Fruit fly (Drosophila melanogaster) whole organism, prepupa: ENCODE data around the gene ric8a.

Experiments
- Blimp-1 ChIP-seq: fragments of 200-800 bp; sonication (Bioruptor generic); optimal IDR thresholded peaks from 3 replicates; lab custom pipeline; 2017; ENCODE audit warnings: missing biosample characterization, missing genetic modification characterization, mild to moderate bottlenecking, moderate library complexity, missing genetic modification reagents
- CG11902 ChIP-seq: fragments of 200-800 bp; sonication (Bioruptor generic); optimal IDR thresholded peaks from 3 replicates; lab custom pipeline; 2016; ENCODE audit warnings: missing biosample characterization, missing genetic modification characterization
- CG15336 ChIP-seq: fragments of 200-800 bp; sonication (Bioruptor generic); IDR thresholded peaks from 2 replicates; pipeline ENCODE4 v1.3.6; 2022; ENCODE audit warnings: missing biosample characterization, missing genetic modification characterization
- CG1621 ChIP-seq: fragments of 200-800 bp; sonication (Bioruptor generic); optimal IDR thresholded peaks from 3 replicates; lab custom pipeline; 2018; ENCODE audit warnings: missing biosample characterization, mild to moderate bottlenecking, missing genetic modification characterization
- CG16779 ChIP-seq: fragments of 200-800 bp; sonication (Bioruptor generic); optimal IDR thresholded peaks from 3 replicates; lab custom pipeline; 2017; ENCODE audit warnings: missing biosample characterization, mild to moderate bottlenecking, missing genetic modification characterization
- CG3032 ChIP-seq: fragments of 200-800 bp; optimal IDR thresholded peaks from 2 replicates; lab custom pipeline; 2019; ENCODE audit warnings: missing biosample characterization, mild to moderate bottlenecking, missing genetic modification characterization, moderate library complexity
- CG32006 ChIP-seq: fragments of 200-800 bp; sonication (Bioruptor generic); optimal IDR thresholded peaks from 3 replicates; lab custom pipeline; 2017; ENCODE audit warnings: missing biosample characterization, mild to moderate bottlenecking, missing genetic modification characterization
- CG34406 ChIP-seq: fragments of 200-800 bp; sonication (Bioruptor generic); optimal IDR thresholded peaks from 3 replicates; lab custom pipeline; 2016; ENCODE audit warnings: missing biosample characterization, missing genetic modification characterization
- CG3919 ChIP-seq: fragments of 200-800 bp; sonication (Bioruptor generic); optimal IDR thresholded peaks from 3 replicates; lab custom pipeline; 2016; ENCODE audit warnings: missing biosample characterization, missing genetic modification characterization
- CG6163 ChIP-seq: fragments of 200-800 bp; sonication (Bioruptor generic); IDR thresholded peaks from 3 replicates; pipeline ENCODE4 v1.3.6; 2022; ENCODE audit warnings: missing biosample characterization, missing genetic modification characterization
- CG6808 ChIP-seq: fragments of 200-800 bp; sonication (Bioruptor generic); optimal IDR thresholded peaks from 3 replicates; lab custom pipeline; 2017; ENCODE audit warnings: missing biosample characterization, missing genetic modification characterization, mild to moderate bottlenecking, moderate library complexity, missing genetic modification reagents
- CG6854 ChIP-seq: fragments of 200-800 bp; sonication (Bioruptor generic); optimal IDR thresholded peaks from 2 replicates; lab custom pipeline; 2017; ENCODE audit warnings: missing biosample characterization, mild to moderate bottlenecking, missing genetic modification characterization
- CG7368 ChIP-seq: fragments of 200-800 bp; sonication (Bioruptor generic); optimal IDR thresholded peaks from 3 replicates; lab custom pipeline; 2016; ENCODE audit warnings: missing biosample characterization, missing genetic modification characterization
- CG8119 ChIP-seq: fragments of 200-800 bp; sonication (Bioruptor generic); IDR thresholded peaks from 3 replicates; pipeline ENCODE4 v1.3.6; 2022; ENCODE audit warnings: missing biosample characterization, missing genetic modification characterization
- CG8632 ChIP-seq: fragments of 200-800 bp; sonication (Bioruptor generic); optimal IDR thresholded peaks from 3 replicates; lab custom pipeline; 2016; ENCODE audit warnings: missing biosample characterization, missing genetic modification characterization
- CG9139 ChIP-seq: fragments of 200-800 bp; sonication (Bioruptor generic); optimal IDR thresholded peaks from 3 replicates; lab custom pipeline; 2017; ENCODE audit warnings: missing biosample characterization, mild to moderate bottlenecking, missing genetic modification characterization
- Eip75B ChIP-seq: fragments of 200-800 bp; sonication (Bioruptor generic); optimal IDR thresholded peaks from 3 replicates; lab custom pipeline; 2016; ENCODE audit warnings: missing biosample characterization, missing genetic modification characterization
- Gug ChIP-seq: fragments of 200-800 bp; sonication (Bioruptor generic); IDR thresholded peaks from 2 replicates; pipeline ENCODE4 v1.3.6; 2022; ENCODE audit warnings: missing biosample characterization, missing genetic modification characterization
- Hr38 ChIP-seq: sonication (Bioruptor generic); optimal IDR thresholded peaks from 2 replicates; lab custom pipeline; 2016; ENCODE audit warnings: missing biosample characterization, missing genetic modification characterization
- Hr4 ChIP-seq: fragments of 200-800 bp; sonication (Bioruptor generic); optimal IDR thresholded peaks from 3 replicates; lab custom pipeline; 2016; ENCODE audit warnings: missing biosample characterization, missing genetic modification characterization
- Met ChIP-seq: fragments of 200-800 bp; sonication (Bioruptor generic); optimal IDR thresholded peaks from 3 replicates; lab custom pipeline; 2016; ENCODE audit warnings: missing biosample characterization, missing genetic modification characterization
- Sox102F ChIP-seq: fragments of 200-800 bp; sonication (Bioruptor generic); optimal IDR thresholded peaks from 2 replicates; lab custom pipeline; 2016; ENCODE audit warnings: missing biosample characterization, mild to moderate bottlenecking, missing genetic modification characterization
- Sox14 ChIP-seq: fragments of 200-800 bp; sonication (Bioruptor generic); optimal IDR thresholded peaks from 3 replicates; lab custom pipeline; 2016; ENCODE audit warnings: missing biosample characterization, missing genetic modification characterization
- acj6 ChIP-seq: fragments of 200-800 bp; sonication (Bioruptor generic); optimal IDR thresholded peaks from 3 replicates; lab custom pipeline; 2016; ENCODE audit warnings: missing biosample characterization, missing genetic modification characterization
- cyc ChIP-seq: fragments of 200-800 bp; sonication (Bioruptor generic); optimal IDR thresholded peaks from 3 replicates; lab custom pipeline; 2016; ENCODE audit warnings: missing biosample characterization, missing genetic modification characterization
- dac ChIP-seq: fragments of 200-800 bp; sonication (Bioruptor generic); optimal IDR thresholded peaks from 2 replicates; lab custom pipeline; 2017; ENCODE audit warnings: missing biosample characterization, mild to moderate bottlenecking, missing genetic modification characterization
- dsx ChIP-seq: fragments of 200-800 bp; optimal IDR thresholded peaks from 3 replicates; lab custom pipeline; 2019; ENCODE audit warnings: missing biosample characterization, mild to moderate bottlenecking, missing genetic modification characterization, moderate library complexity; ENCODE audit not compliant: poor library complexity, severe bottlenecking
- eg ChIP-seq: fragments of 200-800 bp; sonication (Bioruptor generic); IDR thresholded peaks from 3 replicates; pipeline ENCODE4 v1.3.6; 2022; ENCODE audit warnings: missing biosample characterization, missing genetic modification characterization
- fd59A ChIP-seq: fragments of 200-800 bp; sonication (Bioruptor generic); optimal IDR thresholded peaks from 2 replicates; lab custom pipeline; 2017; ENCODE audit warnings: missing biosample characterization, mild to moderate bottlenecking, missing genetic modification characterization, missing genetic modification reagents
- fd85E ChIP-seq: fragments of 200-800 bp; sonication (Bioruptor generic); optimal IDR thresholded peaks from 3 replicates; lab custom pipeline; 2016; ENCODE audit warnings: missing biosample characterization, missing genetic modification characterization
- fkh ChIP-seq: fragments of 200-800 bp; sonication (Bioruptor generic); optimal IDR thresholded peaks from 3 replicates; lab custom pipeline; 2017; ENCODE audit warnings: missing biosample characterization, mild to moderate bottlenecking, missing genetic modification characterization, moderate library complexity
- lz ChIP-seq: fragments of 200-800 bp; sonication (Bioruptor generic); optimal IDR thresholded peaks from 3 replicates; lab custom pipeline; 2016; ENCODE audit warnings: missing biosample characterization, missing genetic modification characterization
- net ChIP-seq: fragments of 200-800 bp; sonication (Bioruptor generic); optimal IDR thresholded peaks from 3 replicates; lab custom pipeline; 2016; ENCODE audit warnings: missing biosample characterization, missing genetic modification characterization
- pdm3 ChIP-seq: fragments of 200-800 bp; sonication (Bioruptor generic); optimal IDR thresholded peaks from 3 replicates; lab custom pipeline; 2016; ENCODE audit warnings: missing biosample characterization, missing genetic modification characterization
- salr ChIP-seq, 2 experiments: fragments of 200-800 bp; sonication (Bioruptor generic); optimal IDR thresholded peaks; 3 replicates each; lab custom pipeline; 2016 to 2018; ENCODE audit warnings: missing biosample characterization in 2 of 2, missing genetic modification characterization in 2 of 2, mild to moderate bottlenecking in 1 of 2
- spab ChIP-seq: fragments of 200-800 bp; sonication (Bioruptor generic); optimal IDR thresholded peaks from 2 replicates; lab custom pipeline; 2017; ENCODE audit warnings: missing biosample characterization, mild to moderate bottlenecking, missing genetic modification characterization, missing genetic modification reagents
- ss ChIP-seq, 2 experiments: fragments of 200-800 bp; sonication (Bioruptor generic); optimal IDR thresholded peaks; 2 replicates in 1 of 2; 3 replicates in 1 of 2; lab custom pipeline; 2017 to 2018; ENCODE audit warnings: mild to moderate bottlenecking in 2 of 2, missing biosample characterization in 2 of 2, missing genetic modification characterization in 2 of 2, moderate library complexity in 1 of 2
- vri ChIP-seq: fragments of 200-800 bp; sonication (Bioruptor generic); optimal IDR thresholded peaks from 3 replicates; lab custom pipeline; 2016; ENCODE audit warnings: missing biosample characterization, mild to moderate bottlenecking, missing genetic modification characterization

Gene ric8a

dm6 chrX:9223182-9223581 lies 32.8 kb upstream of the ric8a start, which contains the start of gene t (continued):
- no peak for TF ChIP-seq acj6 (GFP tag; lab: Kevin White, UChicago)
- no peak for TF ChIP-seq fd85E (GFP tag; lab: Kevin White, UChicago)
- peak; percentile 46; the same call in 1 of the 3 replicates for TF ChIP-seq eg (GFP tag; lab: Robert Waterston, UW)
- no peak for TF ChIP-seq vri
- TF ChIP-seq dac: no peak
- TF ChIP-seq CG8632 (GFP tag; lab: Kevin White, UChicago): no peak
- no peak for TF ChIP-seq fd59A (GFP tag; lab: Kevin White, UChicago)
- TF ChIP-seq CG34406: no peak
- TF ChIP-seq CG7368 (GFP tag; lab: Kevin White, UChicago): no peak
- TF ChIP-seq CG8119 (GFP tag; lab: Robert Waterston, UW): no peak; the same call in 2 of the 3 replicates
- no peak for TF ChIP-seq CG6808
- no peak for TF ChIP-seq CG3919 (GFP tag; lab: Kevin White, UChicago)
- TF ChIP-seq Sox102F (GFP tag; lab: Kevin White, UChicago): no peak
- TF ChIP-seq Blimp-1: no peak
- no peak for TF ChIP-seq salr (GFP tag; optimal IDR thresholded peaks at IDR 0.05; lab: Kevin White, UChicago)
- no peak for TF ChIP-seq net (GFP tag; lab: Kevin White, UChicago)
- peak; percentile 16 for TF ChIP-seq CG16779 (tag; lab: Kevin White, UChicago)
- TF ChIP-seq spab: no peak
- no peak for TF ChIP-seq pdm3 (GFP tag; lab: Kevin White, UChicago)
- no peak for TF ChIP-seq lz (GFP tag; lab: Kevin White, UChicago)
- no peak for TF ChIP-seq CG9139 (GFP tag; lab: Kevin White, UChicago)
- TF ChIP-seq, all 60 proteins: peak for 9

DNA sequence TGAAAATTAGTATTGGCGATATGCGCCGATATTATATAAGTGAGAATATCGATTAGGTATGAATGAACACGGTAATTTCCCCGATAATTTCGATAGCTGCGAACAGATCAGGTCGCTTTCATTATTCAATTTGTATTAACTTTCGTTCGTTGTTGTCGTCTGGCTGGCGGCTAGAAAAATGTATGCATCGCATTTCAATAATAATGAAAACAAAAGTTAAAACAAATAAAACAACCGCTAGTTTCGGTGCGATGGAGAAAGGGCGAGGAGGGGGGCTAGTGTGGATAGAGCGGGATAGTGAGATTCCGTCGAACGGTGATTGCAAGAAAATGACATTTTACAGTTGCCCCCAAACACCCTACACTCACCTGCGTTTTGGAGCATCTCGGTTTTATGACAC lies 31.5 kb upstream of the ric8a start:
- TF ChIP-seq ss (GFP tag; optimal IDR thresholded peaks at IDR 0.05; lab: Kevin White, UChicago): no peak
- no peak for TF ChIP-seq CG6163
- no peak for TF ChIP-seq CG15336 (GFP tag; lab: Robert Waterston, UW)
- no peak for TF ChIP-seq CG34406

- TF ChIP-seq Eip75B (GFP tag; lab: Kevin White, UChicago): no peak
- TF ChIP-seq lz (GFP tag; lab: Kevin White, UChicago): no peak
- TF ChIP-seq Gug: no peak
- TF ChIP-seq fkh (GFP tag; lab: Kevin White, UChicago): no peak
- TF ChIP-seq CG32006 (GFP tag; lab: Kevin White, UChicago): no peak
- no peak for TF ChIP-seq cyc (GFP tag; lab: Kevin White, UChicago)
- no peak for TF ChIP-seq CG3032 (tag; lab: Kevin White, UChicago)
- TF ChIP-seq Hr38: no peak
- no peak for TF ChIP-seq CG11902
- TF ChIP-seq CG6854 (GFP tag; lab: Kevin White, UChicago): no peak
- no peak for TF ChIP-seq CG8119 (GFP tag; lab: Robert Waterston, UW)
- TF ChIP-seq dsx: no peak
- TF ChIP-seq Sox14 (GFP tag; lab: Kevin White, UChicago): no peak
- no peak for TF ChIP-seq Hr4
- no peak for TF ChIP-seq Sox102F (GFP tag; lab: Kevin White, UChicago)
- TF ChIP-seq salr (GFP tag; optimal IDR thresholded peaks at IDR 0.05; lab: Kevin White, UChicago): no peak
- no peak for TF ChIP-seq acj6 (GFP tag; lab: Kevin White, UChicago)
- TF ChIP-seq Met (GFP tag; lab: Kevin White, UChicago): no peak
- TF ChIP-seq CG1621 (tag; lab: Kevin White, UChicago): no peak
These were observed 30.8 kb upstream of the ric8a start, which contains the start of gene CG15370 for dm6 chrX:9225137-9225536. Gene CG15370 (plus strand): TSS chrX:9225437.
